Fruit fly (Drosophila melanogaster): Measurements from ENCODE around the gene CG10750.

Gene CG10750

DNA sequence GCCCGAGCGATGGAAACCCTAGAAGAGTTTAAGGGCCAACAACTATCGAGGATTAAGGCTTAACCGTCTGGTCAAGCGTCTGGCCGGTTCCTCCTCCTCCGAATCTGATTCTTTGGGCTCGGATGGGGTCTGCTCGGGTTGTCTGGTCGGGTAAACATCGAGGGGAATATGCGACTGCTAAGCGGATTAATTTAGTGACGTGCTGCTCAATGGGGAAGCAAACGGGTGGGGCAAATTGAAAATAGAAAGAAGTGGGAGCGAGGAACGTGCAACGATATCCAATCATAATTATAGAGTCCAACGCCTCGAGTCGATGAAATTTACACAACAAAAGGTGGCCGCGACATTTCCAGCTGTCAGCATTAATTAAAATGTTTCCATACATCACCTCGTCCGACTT, 3.3 kb upstream of the CG10750 start:
- TF ChIP-seq CG11617 (GFP tag; optimal IDR thresholded peaks at IDR 0.05) (no peak), CG5204 (GFP tag; optimal IDR thresholded peaks at IDR 0.05) (no peak), cic (GFP tag; optimal IDR thresholded peaks at IDR 0.05) (no peak)

- no peak for TF ChIP-seq toe (GFP tag; optimal IDR thresholded peaks at IDR 0.05)
- no peak for TF ChIP-seq CG7101 (tag; optimal IDR thresholded peaks at IDR 0.05)
- TF ChIP-seq tj (GFP tag; optimal IDR thresholded peaks at IDR 0.05): no peak
- no peak for TF ChIP-seq bab1 (GFP tag; optimal IDR thresholded peaks at IDR 0.05)
Measured at dm6 chr2L:19307641-19308040, 7.6 kb downstream of the CG10750 start.

dm6 chr2L:19313442-19313841, 13.4 kb downstream of the CG10750 start:
- no peak for TF ChIP-seq Crg-1 (GFP tag; optimal IDR thresholded peaks at IDR 0.05)
- TF ChIP-seq CG1620 (GFP tag; optimal IDR thresholded peaks at IDR 0.05): no peak
- TF ChIP-seq cnc (optimal IDR thresholded peaks at IDR 0.05): no peak
- TF ChIP-seq kay (GFP tag; ENCODE audit: borderline replicate concordance): no peak
- TF ChIP-seq CG14711 (tag; optimal IDR thresholded peaks at IDR 0.05): no peak
- TF ChIP-seq CG12768 (GFP tag; optimal IDR thresholded peaks at IDR 0.05): no peak
- no peak for TF ChIP-seq CG11617 (GFP tag; optimal IDR thresholded peaks at IDR 0.05)
- TF ChIP-seq ovo (GFP tag; optimal IDR thresholded peaks at IDR 0.05): no peak
- TF ChIP-seq CG33017 (tag; optimal IDR thresholded peaks at IDR 0.05): no peak
- TF ChIP-seq CG7101 (tag; optimal IDR thresholded peaks at IDR 0.05): no peak
- no peak for TF ChIP-seq tj (GFP tag; optimal IDR thresholded peaks at IDR 0.05)
- no peak for TF ChIP-seq Clk (GFP tag; optimal IDR thresholded peaks at IDR 0.05)
- no peak for TF ChIP-seq toe (GFP tag; optimal IDR thresholded peaks at IDR 0.05)
- no peak for TF ChIP-seq bab1 (GFP tag; optimal IDR thresholded peaks at IDR 0.05)

dm6 chr2L:19314589-19314988, 14.5 kb downstream of the CG10750 start:
- no peak for TF ChIP-seq bab1 (GFP tag; optimal IDR thresholded peaks at IDR 0.05)
- TF ChIP-seq Mnt (GFP tag; optimal IDR thresholded peaks at IDR 0.05): no peak
- no peak for TF ChIP-seq tj (GFP tag; optimal IDR thresholded peaks at IDR 0.05)
- no peak for TF ChIP-seq Clk (GFP tag; optimal IDR thresholded peaks at IDR 0.05)
- no peak for TF ChIP-seq ovo (GFP tag; optimal IDR thresholded peaks at IDR 0.05)
- no peak for TF ChIP-seq CG7101 (tag; optimal IDR thresholded peaks at IDR 0.05)
- no peak for TF ChIP-seq CG12768 (GFP tag; optimal IDR thresholded peaks at IDR 0.05)
- TF ChIP-seq CG1620 (GFP tag; optimal IDR thresholded peaks at IDR 0.05): no peak
- no peak for TF ChIP-seq CG33017 (tag; optimal IDR thresholded peaks at IDR 0.05)
- TF ChIP-seq Hr96 (GFP tag; optimal IDR thresholded peaks at IDR 0.05): no peak
- no peak for TF ChIP-seq cnc (optimal IDR thresholded peaks at IDR 0.05)

dm6 chr2L:19317778-19318177, 17.7 kb downstream of the CG10750 start:
- TF ChIP-seq cic (GFP tag; optimal IDR thresholded peaks at IDR 0.05) (no peak), CG33017 (tag; optimal IDR thresholded peaks at IDR 0.05) (no peak), tj (GFP tag; optimal IDR thresholded peaks at IDR 0.05) (no peak), cnc (optimal IDR thresholded peaks at IDR 0.05) (no peak), CG11617 (GFP tag; optimal IDR thresholded peaks at IDR 0.05) (no peak), CG14711 (tag; optimal IDR thresholded peaks at IDR 0.05) (no peak), CG7101 (tag; optimal IDR thresholded peaks at IDR 0.05) (no peak), Crg-1 (GFP tag; optimal IDR thresholded peaks at IDR 0.05) (no peak), CG5204 (GFP tag; optimal IDR thresholded peaks at IDR 0.05) (no peak), CG12768 (GFP tag; optimal IDR thresholded peaks at IDR 0.05) (no peak), kay (GFP tag; ENCODE audit: borderline replicate concordance) (no peak), pad (GFP tag; optimal IDR thresholded peaks at IDR 0.05) (no peak), toe (GFP tag; optimal IDR thresholded peaks at IDR 0.05) (no peak), ovo (GFP tag; optimal IDR thresholded peaks at IDR 0.05) (no peak), bab1 (GFP tag; optimal IDR thresholded peaks at IDR 0.05) (no peak), CG1620 (GFP tag; optimal IDR thresholded peaks at IDR 0.05) (no peak), CG7045 (GFP tag; optimal IDR thresholded peaks at IDR 0.05) (no peak), Hr96 (GFP tag; optimal IDR thresholded peaks at IDR 0.05) (no peak)

DNA sequence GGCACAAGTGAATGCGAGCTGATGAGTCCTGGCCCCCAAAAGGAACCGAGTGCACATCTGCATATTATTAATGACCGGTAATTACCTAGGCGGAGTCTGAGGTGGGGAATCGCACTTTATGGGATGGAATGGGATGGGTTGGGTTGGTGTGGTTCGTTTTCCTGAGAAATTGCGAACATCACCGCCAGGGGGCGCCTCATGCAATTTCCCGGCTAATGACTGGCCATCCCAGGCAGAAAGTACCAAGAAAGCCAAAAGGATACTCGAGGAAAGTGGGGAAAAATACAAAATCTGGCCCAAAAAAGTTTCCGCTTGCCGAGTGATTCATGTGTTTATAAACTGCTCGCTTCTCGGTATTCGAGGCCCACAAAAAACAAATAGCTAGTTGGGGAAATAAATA, 19.3 kb downstream of the CG10750 start:
- no peak for TF ChIP-seq bab1 (GFP tag; optimal IDR thresholded peaks at IDR 0.05)
- TF ChIP-seq CG14711 (tag; optimal IDR thresholded peaks at IDR 0.05): no peak
- no peak for TF ChIP-seq CG7101 (tag; optimal IDR thresholded peaks at IDR 0.05)

- TF ChIP-seq CG33017 (tag; optimal IDR thresholded peaks at IDR 0.05) (no peak), Crg-1 (GFP tag; optimal IDR thresholded peaks at IDR 0.05) (no peak), Clk (GFP tag; optimal IDR thresholded peaks at IDR 0.05) (no peak), ovo (GFP tag; optimal IDR thresholded peaks at IDR 0.05) (no peak), CG1620 (GFP tag; optimal IDR thresholded peaks at IDR 0.05) (no peak), pad (GFP tag; optimal IDR thresholded peaks at IDR 0.05) (no peak), Mnt (GFP tag; optimal IDR thresholded peaks at IDR 0.05) (no peak), CG11617 (GFP tag; optimal IDR thresholded peaks at IDR 0.05) (no peak), CG7045 (GFP tag; optimal IDR thresholded peaks at IDR 0.05) (no peak), CG14711 (tag; optimal IDR thresholded peaks at IDR 0.05) (no peak)
Measured at dm6 chr2L:19320787-19321593, 20.9 kb downstream of the CG10750 start.
